Worm (Caenorhabditis elegans): ENCODE measurements around the gene dvc-1.

DNA sequence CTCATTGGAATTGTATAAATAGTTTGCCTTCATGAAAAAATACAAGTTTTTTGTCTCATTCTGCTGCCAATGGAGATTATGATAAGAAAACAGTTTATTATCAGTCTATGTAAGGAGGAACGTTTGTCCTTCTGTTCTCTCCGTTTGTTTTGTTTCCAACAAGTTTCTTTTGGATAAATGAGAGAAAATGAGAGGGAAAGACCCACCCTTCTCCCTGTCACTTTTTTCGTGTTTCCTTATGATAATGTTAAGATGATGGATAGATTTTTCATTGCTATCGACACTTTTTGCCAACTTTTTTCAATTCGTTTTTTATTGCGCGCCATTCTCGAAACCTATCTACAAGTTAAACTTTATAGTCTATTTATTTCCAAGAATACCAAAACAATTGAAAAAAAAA lies 8.0 kb downstream of the dvc-1 start:
- TF ChIP-seq nhr-2 (tag; optimal IDR thresholded peaks at IDR 0.05) (no peak), elt-3 (tag; optimal IDR thresholded peaks at IDR 0.05) (no peak), pha-4 (tag; optimal IDR thresholded peaks at IDR 0.05) (no peak), lin-13 (tag; optimal IDR thresholded peaks at IDR 0.05) (no peak), bed-3 (GFP tag; optimal IDR thresholded peaks at IDR 0.05) (no peak), unc-39 (tag; optimal IDR thresholded peaks at IDR 0.05) (no peak), nhr-237 (tag; optimal IDR thresholded peaks at IDR 0.05) (no peak), lsy-2 (tag; optimal IDR thresholded peaks at IDR 0.05) (no peak), snpc-4 (tag; optimal IDR thresholded peaks at IDR 0.05) (no peak), ceh-83 (GFP tag; optimal IDR thresholded peaks at IDR 0.05) (no peak)
